Worm (Caenorhabditis elegans) whole organism, early embryonic: ENCODE measurements around the gene M142.8.

ENCODE experiments used
- B0310.2 ChIP-seq: sonication (generic microtip); optimal IDR thresholded peaks from 2 replicates; lab custom pipeline; 2016; ENCODE audit warnings: mild to moderate bottlenecking, missing genetic modification characterization, missing compliant biosample characterization
- F13C5.2 ChIP-seq: sonication (generic microtip); optimal IDR thresholded peaks from 2 replicates; lab custom pipeline; 2017; ENCODE audit warnings: mild to moderate bottlenecking, missing genetic modification characterization, inconsistent platforms, missing compliant biosample characterization
- aly-1 ChIP-seq: sonication (generic microtip); optimal IDR thresholded peaks from 2 replicates; lab custom pipeline; 2016; ENCODE audit warnings: missing genetic modification characterization, missing compliant biosample characterization
- ama-1 ChIP-seq: fragments of 150-350 bp; optimal IDR thresholded peaks from 2 replicates; lab custom pipeline; 2014
- ceh-13 ChIP-seq: fragments of 200-800 bp; sonication (Bioruptor generic); optimal IDR thresholded peaks from 2 replicates; lab custom pipeline; 2018; ENCODE audit warnings: mild to moderate bottlenecking, missing genetic modification characterization, missing compliant biosample characterization
- ceh-36 ChIP-seq: sonication (generic microtip); optimal IDR thresholded peaks from 2 replicates; lab custom pipeline; 2016; ENCODE audit warnings: missing genetic modification characterization, inconsistent platforms, missing compliant biosample characterization
- ets-7 ChIP-seq: sonication (generic microtip); optimal IDR thresholded peaks from 2 replicates; lab custom pipeline; 2016; ENCODE audit warnings: missing genotype, missing genetic modification characterization, missing compliant biosample characterization
- flt-1 ChIP-seq: fragments of 200-800 bp; sonication (Bioruptor generic); IDR thresholded peaks from 2 replicates; pipeline ENCODE4 v1.3.6; 2022; ENCODE audit warnings: missing genetic modification characterization, missing compliant biosample characterization
- hmbx-1 ChIP-seq: sonication (generic microtip); optimal IDR thresholded peaks from 2 replicates; lab custom pipeline; 2016; ENCODE audit warnings: mild to moderate bottlenecking, missing genetic modification characterization, missing compliant biosample characterization
- hmg-4 ChIP-seq: fragments of 200-800 bp; sonication (Bioruptor generic); optimal IDR thresholded peaks from 2 replicates; lab custom pipeline; 2018; ENCODE audit warnings: mild to moderate bottlenecking, missing genetic modification characterization, missing compliant biosample characterization
- hnd-1 ChIP-seq: sonication (generic microtip); optimal IDR thresholded peaks from 2 replicates; lab custom pipeline; 2016; ENCODE audit warnings: missing genetic modification characterization, missing compliant biosample characterization
- pes-1 ChIP-seq: fragments of 200-800 bp; sonication (Bioruptor generic); IDR thresholded peaks from 2 replicates; pipeline ENCODE4 v1.3.6; 2022; ENCODE audit warnings: missing genetic modification reagents, missing genetic modification characterization, missing compliant biosample characterization
- scrt-1 ChIP-seq: fragments of 200-800 bp; sonication (Bioruptor generic); IDR thresholded peaks from 2 replicates; pipeline ENCODE4 v1.3.6; 2022; ENCODE audit warnings: missing genetic modification characterization, missing compliant biosample characterization
- sea-1 ChIP-seq: fragments of 200-800 bp; sonication (Bioruptor generic); conservative IDR thresholded peaks from 2 replicates; pipeline ENCODE4 v1.3.6; 2022; ENCODE audit warnings: missing genetic modification characterization, missing compliant biosample characterization
- tbx-11 ChIP-seq: fragments of 200-800 bp; sonication (Bioruptor generic); IDR thresholded peaks from 2 replicates; pipeline ENCODE4 v1.3.6; 2022; ENCODE audit warnings: missing genetic modification characterization, missing compliant biosample characterization
- tbx-37 ChIP-seq: fragments of 200-800 bp; sonication (Bioruptor generic); conservative IDR thresholded peaks from 2 replicates; pipeline ENCODE4 v1.3.6; 2022; ENCODE audit warnings: missing genetic modification reagents, missing genetic modification characterization, missing compliant biosample characterization
- tra-4 ChIP-seq: sonication (generic microtip); optimal IDR thresholded peaks from 2 replicates; lab custom pipeline; 2017; ENCODE audit warnings: missing genetic modification characterization, missing compliant biosample characterization

Gene M142.8

ce11 chrIII:10904320-10904961 lies 29.0 kb upstream of the M142.8 start:
- no peak for TF ChIP-seq tbx-11 (GFP tag; lab: Robert Waterston, UW)
- TF ChIP-seq scrt-1 (GFP tag; lab: Robert Waterston, UW) = no peak
- no peak for TF ChIP-seq sea-1 (GFP tag; lab: Robert Waterston, UW)
- no peak for TF ChIP-seq pes-1 (GFP tag; lab: Robert Waterston, UW)
- TF ChIP-seq ceh-36 (tag; lab: Kevin White, UChicago) = no peak
- TF ChIP-seq B0310.2 = no peak
- no peak for TF ChIP-seq ceh-13 (GFP tag; lab: Kevin White, UChicago)
- no peak for TF ChIP-seq aly-1 (tag; lab: Kevin White, UChicago)
- TF ChIP-seq tbx-37 (GFP tag; lab: Robert Waterston, UW) = no peak
- TF ChIP-seq flt-1 (GFP tag; lab: Robert Waterston, UW) = no peak
- no peak for TF ChIP-seq ama-1
- no peak for TF ChIP-seq hmg-4
- TF ChIP-seq ets-7 (tag; lab: Kevin White, UChicago) = no peak
- TF ChIP-seq F13C5.2 (tag; lab: Kevin White, UChicago) = no peak
- TF ChIP-seq hmbx-1 (tag; lab: Kevin White, UChicago) = no peak
- no peak for TF ChIP-seq hnd-1 (tag; lab: Kevin White, UChicago)

DNA sequence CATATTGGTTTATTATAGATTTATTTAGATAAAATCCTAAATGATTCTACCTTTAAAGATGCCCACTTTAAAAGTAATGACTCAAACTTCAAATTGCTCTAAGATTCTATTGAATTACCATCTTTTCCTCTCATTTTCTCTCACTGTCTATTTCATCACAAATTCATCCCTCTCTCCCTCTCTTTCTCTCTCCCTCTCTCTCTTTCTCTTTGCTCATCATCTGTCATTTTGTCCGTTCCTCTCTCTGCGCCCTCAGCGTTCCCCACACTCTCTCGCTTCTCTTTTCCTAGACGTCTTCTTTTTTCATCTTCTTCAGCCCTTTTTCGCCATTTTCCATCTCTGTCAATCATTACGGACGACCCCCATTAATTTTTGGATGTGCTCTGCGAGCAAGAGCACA lies 28.3 kb upstream of the M142.8 start:
- TF ChIP-seq pes-1 (GFP tag; lab: Robert Waterston, UW) = no peak
- no peak for TF ChIP-seq hmg-4
- no peak for TF ChIP-seq F13C5.2 (tag; lab: Kevin White, UChicago)
- no peak for TF ChIP-seq B0310.2
- TF ChIP-seq ets-7 (tag; lab: Kevin White, UChicago) = no peak

ce11 chrIII:10906325-10906724 lies 27.1 kb upstream of the M142.8 start:
- no peak for TF ChIP-seq sea-1 (GFP tag; lab: Robert Waterston, UW)
- no peak for TF ChIP-seq ets-7 (tag; lab: Kevin White, UChicago)
- no peak for TF ChIP-seq hnd-1 (tag; lab: Kevin White, UChicago)
- no peak for TF ChIP-seq hmg-4
- TF ChIP-seq tbx-37 (GFP tag; lab: Robert Waterston, UW) = no peak
- TF ChIP-seq aly-1 (tag; lab: Kevin White, UChicago) = no peak
- peak; percentile 30 for TF ChIP-seq ceh-36 (tag; lab: Kevin White, UChicago)
- no peak for TF ChIP-seq tra-4
- TF ChIP-seq scrt-1 (GFP tag; lab: Robert Waterston, UW) = no peak

DNA sequence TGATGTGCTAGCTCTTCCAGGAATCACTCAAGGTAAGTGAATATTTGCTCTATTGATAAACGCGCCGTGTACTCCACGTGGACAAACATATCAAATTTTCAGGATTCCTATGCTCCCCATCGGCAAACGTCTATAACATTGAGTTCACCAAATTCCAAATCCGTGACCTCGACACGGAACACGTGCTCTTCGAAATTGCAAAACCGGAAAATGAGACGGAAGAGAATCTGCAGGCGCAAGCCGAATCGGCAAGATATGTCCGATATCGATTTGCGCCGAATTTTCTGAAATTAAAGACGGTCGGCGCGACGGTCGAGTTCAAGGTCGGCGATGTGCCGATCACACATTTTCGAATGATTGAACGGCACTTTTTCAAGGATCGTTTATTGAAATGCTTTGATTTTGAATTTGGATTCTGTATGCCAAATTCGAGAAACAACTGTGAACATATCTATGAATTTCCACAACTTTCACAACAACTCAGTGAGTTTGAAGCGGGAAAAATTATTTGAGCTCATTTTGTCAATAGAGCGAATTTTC lies 25.7 kb upstream of the M142.8 start:
- TF ChIP-seq scrt-1 (GFP tag; lab: Robert Waterston, UW) (peak; percentile 74), ama-1 (no peak), hmbx-1 (tag; lab: Kevin White, UChicago) (no peak), hnd-1 (tag; lab: Kevin White, UChicago) (no peak), tbx-37 (GFP tag; lab: Robert Waterston, UW) (no peak)

DNA sequence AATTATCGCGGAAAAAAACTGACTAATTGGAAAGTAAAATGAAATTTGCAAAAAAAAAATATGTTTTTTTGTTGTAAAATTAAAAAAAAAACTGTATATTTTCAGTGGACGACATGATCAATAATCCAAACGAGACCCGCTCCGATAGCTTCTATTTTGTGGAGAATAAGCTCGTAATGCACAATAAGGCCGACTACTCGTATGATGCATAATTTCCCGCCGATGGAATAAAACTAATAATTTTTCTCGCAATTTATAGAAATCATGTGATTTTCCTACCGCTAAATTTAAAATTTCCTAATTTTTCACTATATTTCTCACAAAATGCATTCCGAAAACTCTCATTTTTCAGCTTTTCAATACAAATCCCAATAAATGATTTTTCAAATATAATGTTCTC lies 24.9 kb upstream of the M142.8 start:
- TF ChIP-seq scrt-1 (GFP tag; lab: Robert Waterston, UW) (peak; percentile 71; the same call in 1 of the 2 replicates), tbx-11 (GFP tag; lab: Robert Waterston, UW) (no peak)

ce11 chrIII:10909166-10909565 lies 24.3 kb upstream of the M142.8 start:
- TF ChIP-seq flt-1 (GFP tag; lab: Robert Waterston, UW) = no peak
- no peak for TF ChIP-seq sea-1 (GFP tag; lab: Robert Waterston, UW)
- no peak for TF ChIP-seq ceh-13 (GFP tag; lab: Kevin White, UChicago)
- no peak for TF ChIP-seq hmbx-1 (tag; lab: Kevin White, UChicago)
- no peak for TF ChIP-seq tbx-37 (GFP tag; lab: Robert Waterston, UW)
- no peak for TF ChIP-seq hnd-1 (tag; lab: Kevin White, UChicago)
- TF ChIP-seq tbx-11 (GFP tag; lab: Robert Waterston, UW) = no peak
- no peak for TF ChIP-seq ceh-36 (tag; lab: Kevin White, UChicago)
- no peak for TF ChIP-seq ets-7 (tag; lab: Kevin White, UChicago)
- TF ChIP-seq B0310.2 = no peak
- TF ChIP-seq hmg-4 = no peak
- TF ChIP-seq aly-1 (tag; lab: Kevin White, UChicago) = no peak
- TF ChIP-seq scrt-1 (GFP tag; lab: Robert Waterston, UW) = no peak
- no peak for TF ChIP-seq pes-1 (GFP tag; lab: Robert Waterston, UW)
- no peak for TF ChIP-seq F13C5.2 (tag; lab: Kevin White, UChicago)
- TF ChIP-seq ama-1 = no peak
- no peak for TF ChIP-seq tra-4

DNA sequence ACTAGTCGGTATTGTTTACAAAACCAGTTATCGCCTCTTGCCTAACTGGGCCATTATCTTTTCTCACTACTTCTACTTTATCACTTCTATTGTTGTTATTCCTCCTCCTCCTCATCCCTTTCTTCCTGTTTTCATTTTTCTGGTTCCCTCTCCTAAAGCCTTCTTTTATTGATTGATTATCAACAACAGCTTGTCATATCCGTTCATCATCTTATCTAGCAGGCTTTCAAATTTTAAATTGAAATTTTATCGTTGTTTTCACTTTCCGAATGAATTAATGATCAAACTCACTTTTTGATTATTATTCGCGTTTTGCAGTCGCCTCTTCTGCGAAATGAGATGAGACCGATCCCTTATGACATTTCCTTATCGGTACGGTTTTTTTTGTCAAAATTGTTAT lies 22.3 kb upstream of the M142.8 start, which contains the start of gene cut-6:
Gene cut-6, plus strand, starts transcription at position 301 of the 400 bp plus-strand sequence.
- no peak for TF ChIP-seq hnd-1 (tag; lab: Kevin White, UChicago)
- no peak for TF ChIP-seq tbx-37 (GFP tag; lab: Robert Waterston, UW)
- no peak for TF ChIP-seq hmg-4

DNA sequence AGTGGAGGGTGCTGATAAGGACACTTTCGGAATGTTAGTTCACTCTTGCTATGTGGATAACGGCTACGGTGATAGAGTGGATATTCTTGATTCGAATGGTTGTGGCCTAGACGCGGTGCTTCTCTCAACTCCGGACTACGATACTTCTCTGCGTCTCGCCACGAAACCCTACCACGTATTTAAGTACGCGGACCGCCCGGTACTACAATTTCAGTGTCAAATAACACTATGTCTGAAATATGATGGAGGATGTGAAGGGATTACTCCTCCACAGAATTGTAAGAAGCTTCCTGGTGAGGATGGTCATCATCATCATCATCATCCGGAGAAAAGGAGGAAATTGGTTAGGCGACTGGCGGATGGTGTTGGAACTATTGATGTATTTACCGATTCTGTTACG lies 18.5 kb upstream of the M142.8 start:
- TF ChIP-seq flt-1 (GFP tag; lab: Robert Waterston, UW) (no peak), tbx-11 (GFP tag; lab: Robert Waterston, UW) (no peak), ceh-36 (tag; lab: Kevin White, UChicago) (no peak), scrt-1 (GFP tag; lab: Robert Waterston, UW) (no peak), hnd-1 (tag; lab: Kevin White, UChicago) (no peak), sea-1 (GFP tag; lab: Robert Waterston, UW) (no peak), hmg-4 (no peak), ets-7 (tag; lab: Kevin White, UChicago) (no peak), aly-1 (tag; lab: Kevin White, UChicago) (no peak), ceh-13 (GFP tag; lab: Kevin White, UChicago) (no peak), hmbx-1 (tag; lab: Kevin White, UChicago) (no peak), ama-1 (no peak)
